Worm (Caenorhabditis elegans): ENCODE data around the gene scav-2.

The scav-2 gene

ce11 chrIII:13561233-13561632, 6.1 kb upstream of the scav-2 start:
- TF ChIP-seq mel-28 (tag; optimal IDR thresholded peaks at IDR 0.05; ENCODE audit: borderline replicate concordance): no peak
- no peak for TF ChIP-seq Y79H2A.3 (GFP tag; conservative IDR thresholded peaks at IDR 0.05)
- no peak for TF ChIP-seq tbp1 (GFP tag; optimal IDR thresholded peaks at IDR 0.05)
- no peak for TF ChIP-seq repo-1 (tag; optimal IDR thresholded peaks at IDR 0.05)
- TF ChIP-seq Y53G8AR.9 (GFP tag; conservative IDR thresholded peaks at IDR 0.05): no peak
- no peak for TF ChIP-seq C17E4.6 (GFP tag; IDR thresholded peaks at IDR 0.05)
- TF ChIP-seq pbrm-1 (GFP tag; IDR thresholded peaks at IDR 0.05): no peak
- no peak for TF ChIP-seq nhr-80 (tag; optimal IDR thresholded peaks at IDR 0.05)
- TF ChIP-seq ceh-100 (GFP tag; IDR thresholded peaks at IDR 0.05): no peak
- TF ChIP-seq xnd-1 (tag; optimal IDR thresholded peaks at IDR 0.05): peak; percentile 59
- no peak for TF ChIP-seq D2030.7 (GFP tag; IDR thresholded peaks at IDR 0.05)
- no peak for TF ChIP-seq madf-10 (tag; optimal IDR thresholded peaks at IDR 0.05)
- peak; percentile 41; the same call in 1 of the 2 replicates for TF ChIP-seq madf-8 (GFP tag; conservative IDR thresholded peaks at IDR 0.05)
- no peak for TF ChIP-seq mes-4 (tag; optimal IDR thresholded peaks at IDR 0.05)
- no peak for TF ChIP-seq ztf-26 (tag; optimal IDR thresholded peaks at IDR 0.05)
- TF ChIP-seq snpc-1.1 (tag; optimal IDR thresholded peaks at IDR 0.05; ENCODE audit: insufficient read depth): no peak
- TF ChIP-seq snpc-1.3 (tag; optimal IDR thresholded peaks at IDR 0.05; ENCODE audit: insufficient read depth): no peak
- no peak for TF ChIP-seq Y53F4B.3 (GFP tag; IDR thresholded peaks at IDR 0.05)
- TF ChIP-seq F33H1.4 (GFP tag; IDR thresholded peaks at IDR 0.05): peak; percentile 77
- no peak for TF ChIP-seq ztf-28 (GFP tag; IDR thresholded peaks at IDR 0.05)
- TF ChIP-seq dox-1 (GFP tag; IDR thresholded peaks at IDR 0.05): no peak
- no peak for TF ChIP-seq mcd-1 (GFP tag; IDR thresholded peaks at IDR 0.05)
- TF ChIP-seq ztf-22 (GFP tag; optimal IDR thresholded peaks at IDR 0.05): no peak
- no peak for TF ChIP-seq rpc-1 (optimal IDR thresholded peaks at IDR 0.05)
- no peak for TF ChIP-seq rpc-1 (tag; optimal IDR thresholded peaks at IDR 0.05)
- TF ChIP-seq ceh-58 (GFP tag; IDR thresholded peaks at IDR 0.05): no peak
- TF ChIP-seq cebp-1 (GFP tag; IDR thresholded peaks at IDR 0.05): no peak
- no peak for TF ChIP-seq cebp-1 (tag; optimal IDR thresholded peaks at IDR 0.05)
- no peak for TF ChIP-seq dpff-1 (tag; optimal IDR thresholded peaks at IDR 0.05)
- TF ChIP-seq gei-17 (GFP tag; optimal IDR thresholded peaks at IDR 0.05): no peak
- TF ChIP-seq nfya-2 (GFP tag; IDR thresholded peaks at IDR 0.05): no peak
- TF ChIP-seq zfh-2 (GFP tag; conservative IDR thresholded peaks at IDR 0.05): no peak
- TF ChIP-seq Y95B8A.8 (GFP tag; IDR thresholded peaks at IDR 0.05): no peak
- no peak for TF ChIP-seq ccch-3 (GFP tag; optimal IDR thresholded peaks at IDR 0.05)
- TF ChIP-seq madf-6 (GFP tag; IDR thresholded peaks at IDR 0.05): peak; percentile 70
- peak; percentile 81 for TF ChIP-seq lsl-1 (GFP tag; optimal IDR thresholded peaks at IDR 0.05)
- no peak for TF ChIP-seq ZK185.1 (tag; optimal IDR thresholded peaks at IDR 0.05; ENCODE audit: poor library complexity, severe bottlenecking)
- no peak for TF ChIP-seq ets-4 (GFP tag; optimal IDR thresholded peaks at IDR 0.05)

- TF ChIP-seq mel-28 (tag; optimal IDR thresholded peaks at IDR 0.05; ENCODE audit: borderline replicate concordance) (no peak), lin-40 (tag; optimal IDR thresholded peaks at IDR 0.05) (no peak), pha-4 (tag; optimal IDR thresholded peaks at IDR 0.05) (no peak), tlf-1 (GFP tag; optimal IDR thresholded peaks at IDR 0.05) (no peak)
Observed at ce11 chrIII:13560715-13561114, 5.6 kb upstream of the scav-2 start.

Data from whole organism, young adult.